Fruit fly (Drosophila melanogaster) whole organism, embryonic: ENCODE data around the gene CG45545.

Source experiments
- Ada2b ChIP-seq: fragments of 200-800 bp; sonication (Bioruptor generic); IDR thresholded peaks from 2 replicates; pipeline ENCODE4 v1.3.6; 2022; ENCODE audit warnings: missing biosample characterization, missing genetic modification characterization
- Atf6 ChIP-seq: fragments of 200-800 bp; sonication (Bioruptor generic); IDR thresholded peaks from 2 replicates; pipeline ENCODE4 v1.3.6; 2022; ENCODE audit warnings: missing biosample characterization, missing genetic modification characterization
- CG12071 ChIP-seq: fragments of 200-800 bp; sonication (Bioruptor generic); optimal IDR thresholded peaks from 3 replicates; lab custom pipeline; 2018; ENCODE audit warnings: missing biosample characterization, mild to moderate bottlenecking, missing genetic modification characterization
- CG12659 ChIP-seq: fragments of 200-800 bp; sonication (Bioruptor generic); optimal IDR thresholded peaks from 3 replicates; lab custom pipeline; 2017; ENCODE audit warnings: mild to moderate bottlenecking, missing biosample characterization, missing genetic modification reagents, missing genetic modification characterization
- CG13424 ChIP-seq: fragments of 200-800 bp; sonication (Bioruptor generic); optimal IDR thresholded peaks from 2 replicates; lab custom pipeline; 2019; ENCODE audit warnings: missing biosample characterization, mild to moderate bottlenecking, missing genetic modification characterization, moderate library complexity
- CG15514 ChIP-seq: fragments of 200-800 bp; sonication (Bioruptor generic); optimal IDR thresholded peaks from 3 replicates; lab custom pipeline; 2017; ENCODE audit warnings: missing biosample characterization, missing genetic modification characterization, mild to moderate bottlenecking, moderate library complexity, missing genetic modification reagents
- CG18599 ChIP-seq: fragments of 200-800 bp; sonication (Bioruptor generic); optimal IDR thresholded peaks from 3 replicates; lab custom pipeline; 2017; ENCODE audit warnings: missing biosample characterization, missing genetic modification characterization, mild to moderate bottlenecking, moderate library complexity, missing genetic modification reagents
- CG2129 ChIP-seq: fragments of 200-800 bp; sonication (Bioruptor generic); IDR thresholded peaks from 2 replicates; pipeline ENCODE4 v1.3.6; 2022; ENCODE audit warnings: missing biosample characterization, missing genetic modification characterization; ENCODE audit not compliant: partially characterized antibody
- CG33557 ChIP-seq: fragments of 200-800 bp; sonication (Bioruptor generic); optimal IDR thresholded peaks from 2 replicates; lab custom pipeline; 2019; ENCODE audit warnings: missing biosample characterization, mild to moderate bottlenecking, missing genetic modification characterization, moderate library complexity
- CG34376 ChIP-seq: fragments of 200-800 bp; sonication (Bioruptor generic); optimal IDR thresholded peaks from 2 replicates; lab custom pipeline; 2018; ENCODE audit warnings: missing biosample characterization, mild to moderate bottlenecking, missing genetic modification characterization
- CG3847 ChIP-seq: fragments of 200-800 bp; sonication (Bioruptor generic); IDR thresholded peaks from 2 replicates; pipeline ENCODE4 v1.3.6; 2022; ENCODE audit warnings: missing biosample characterization, missing genetic modification characterization
- CG6765 ChIP-seq: fragments of 200-800 bp; sonication (Bioruptor generic); optimal IDR thresholded peaks from 3 replicates; lab custom pipeline; 2017; ENCODE audit warnings: missing biosample characterization, mild to moderate bottlenecking, missing genetic modification characterization
- CrebB ChIP-seq: fragments of 200-800 bp; sonication (Bioruptor generic); optimal IDR thresholded peaks from 3 replicates; lab custom pipeline; 2018; ENCODE audit warnings: missing biosample characterization, mild to moderate bottlenecking, missing genetic modification characterization
- D ChIP-seq, 2 experiments: fragments of 200-800 bp in 1 of 2; fragments of >200 bp in 1 of 2; sonication (Bioruptor generic) in 1 of 2; optimal IDR thresholded peaks; 2 replicates in 1 of 2; 3 replicates in 1 of 2; lab custom pipeline; 2017; ENCODE audit warnings: mild to moderate bottlenecking in 1 of 2, missing biosample characterization in 1 of 2, missing genetic modification characterization in 1 of 2, missing genetic modification reagents in 1 of 2
- E2f1 ChIP-seq: fragments of 200-800 bp; sonication (Bioruptor generic); IDR thresholded peaks from 2 replicates; pipeline ENCODE4 v1.3.6; 2022; ENCODE audit warnings: missing biosample characterization, missing genetic modification characterization
- ERR ChIP-seq: fragments of 200-800 bp; sonication (Bioruptor generic); optimal IDR thresholded peaks from 2 replicates; lab custom pipeline; 2016; ENCODE audit warnings: missing biosample characterization, missing genetic modification characterization
- Kr ChIP-seq: fragments of 200-800 bp; sonication (Bioruptor generic); optimal IDR thresholded peaks from 2 replicates; lab custom pipeline; 2017; ENCODE audit warnings: missing biosample characterization, mild to moderate bottlenecking, missing genetic modification characterization
- MESR4 ChIP-seq: fragments of 200-800 bp; sonication (Bioruptor generic); optimal IDR thresholded peaks from 2 replicates; lab custom pipeline; 2018; ENCODE audit warnings: missing biosample characterization, mild to moderate bottlenecking, missing genetic modification characterization, moderate library complexity
- Mad ChIP-seq: fragments of 200-800 bp; sonication (Bioruptor generic); optimal IDR thresholded peaks from 2 replicates; lab custom pipeline; 2016; ENCODE audit warnings: missing biosample characterization, missing genetic modification characterization
- Max ChIP-seq: fragments of 200-800 bp; sonication (Bioruptor generic); optimal IDR thresholded peaks from 2 replicates; lab custom pipeline; 2016; ENCODE audit warnings: missing biosample characterization, mild to moderate bottlenecking, missing genetic modification characterization
- Med ChIP-seq: fragments of 200-800 bp; sonication (Bioruptor generic); peaks from one replicate; lab custom pipeline; 2016; ENCODE audit warnings: missing biosample characterization, missing genetic modification characterization, mild to moderate bottlenecking, inconsistent platforms, moderate library complexity
- Poxn ChIP-seq: fragments of 200-800 bp; sonication (Bioruptor generic); IDR thresholded peaks from 2 replicates; pipeline ENCODE4 v1.3.6; 2022; ENCODE audit warnings: missing biosample characterization, missing genetic modification characterization
- Rfx ChIP-seq: fragments of 200-800 bp; sonication (Bioruptor generic); IDR thresholded peaks from 2 replicates; pipeline ENCODE4 v1.3.6; 2022; ENCODE audit warnings: missing biosample characterization, missing genetic modification characterization
- Sin3A ChIP-seq: fragments of >200 bp; optimal IDR thresholded peaks from 2 replicates; lab custom pipeline; 2018
- ab ChIP-seq: fragments of 200-800 bp; sonication (Bioruptor generic); optimal IDR thresholded peaks from 2 replicates; lab custom pipeline; 2016; ENCODE audit warnings: missing biosample characterization, missing genetic modification characterization
- az2 ChIP-seq: fragments of 200-800 bp; sonication (Bioruptor generic); optimal IDR thresholded peaks from 3 replicates; lab custom pipeline; 2016; ENCODE audit warnings: missing biosample characterization, missing genetic modification characterization
- bowl ChIP-seq: fragments of 200-800 bp; sonication (Bioruptor generic); IDR thresholded peaks from 2 replicates; pipeline ENCODE4 v1.3.6; 2022; ENCODE audit warnings: missing biosample characterization, missing genetic modification characterization
- cas ChIP-seq: fragments of 200-800 bp; sonication (Bioruptor generic); IDR thresholded peaks from 2 replicates; pipeline ENCODE4 v1.3.6; 2022; ENCODE audit warnings: missing biosample characterization, missing genetic modification characterization
- cato ChIP-seq: fragments of 200-800 bp; sonication (Bioruptor generic); optimal IDR thresholded peaks from 2 replicates; lab custom pipeline; 2016; ENCODE audit warnings: missing biosample characterization, missing genetic modification characterization, borderline replicate concordance
- cwo ChIP-seq: fragments of 200-800 bp; sonication (Bioruptor generic); optimal IDR thresholded peaks from 3 replicates; lab custom pipeline; 2017; ENCODE audit warnings: missing biosample characterization, missing genetic modification characterization, mild to moderate bottlenecking, moderate library complexity, missing genetic modification reagents
- gt ChIP-seq: fragments of 200-800 bp; sonication (Bioruptor generic); IDR thresholded peaks from 2 replicates; pipeline ENCODE4 v1.3.6; 2022; ENCODE audit warnings: missing biosample characterization, missing genetic modification characterization
- h ChIP-seq: fragments of >200 bp; optimal IDR thresholded peaks from 2 replicates; lab custom pipeline; 2017
- hkb ChIP-seq, 2 experiments: fragments of 200-800 bp in 1 of 2; fragments of >200 bp in 1 of 2; sonication (Bioruptor generic) in 1 of 2; IDR thresholded peaks in 1 of 2; optimal IDR thresholded peaks in 1 of 2; 2 replicates each; pipeline versions ENCODE4 v1.3.6 to Lab custom; 2017 to 2022; ENCODE audit warnings: missing biosample characterization in 1 of 2, missing genetic modification characterization in 1 of 2
- hth ChIP-seq: fragments of >200 bp; optimal IDR thresholded peaks from 2 replicates; lab custom pipeline; 2017; ENCODE audit warnings: inconsistent platforms
- klu ChIP-seq: fragments of 200-800 bp; sonication (Bioruptor generic); IDR thresholded peaks from 2 replicates; pipeline ENCODE4 v1.3.6; 2022; ENCODE audit warnings: missing biosample characterization, missing genetic modification characterization
- lola ChIP-seq, 3 experiments: fragments of >200 bp in 2 of 3; fragments of 200-800 bp in 1 of 3; sonication (Bioruptor generic) in 1 of 3; optimal IDR thresholded peaks; 2 replicates each; lab custom pipeline; 2017 to 2019; ENCODE audit warnings: missing biosample characterization in 3 of 3, missing genetic modification characterization in 3 of 3, mild to moderate bottlenecking in 1 of 3, moderate library complexity in 1 of 3
- oc ChIP-seq: fragments of 200-800 bp; sonication (Bioruptor generic); optimal IDR thresholded peaks from 2 replicates; lab custom pipeline; 2018; ENCODE audit warnings: missing biosample characterization, mild to moderate bottlenecking, missing genetic modification characterization, moderate library complexity
- pan ChIP-seq, 4 experiments: fragments of >200 bp in 3 of 4; fragments of 200-800 bp in 1 of 4; sonication (Bioruptor generic) in 1 of 4; optimal IDR thresholded peaks in 3 of 4; IDR thresholded peaks in 1 of 4; 2 replicates each; pipeline versions ENCODE4 v1.3.6 to Lab custom; 2017 to 2022; ENCODE audit warnings: missing biosample characterization in 2 of 4, missing genetic modification characterization in 2 of 4, mixed read lengths in 1 of 4
- pnt ChIP-seq: fragments of 200-800 bp; sonication (Bioruptor generic); optimal IDR thresholded peaks from 3 replicates; lab custom pipeline; 2016; ENCODE audit warnings: missing biosample characterization, missing genetic modification characterization
- pros ChIP-seq: fragments of 200-800 bp; sonication (Bioruptor generic); optimal IDR thresholded peaks from 3 replicates; lab custom pipeline; 2019; ENCODE audit warnings: missing biosample characterization, mild to moderate bottlenecking, missing genetic modification characterization, moderate library complexity
- ranshi ChIP-seq: fragments of 200-800 bp; sonication (Bioruptor generic); IDR thresholded peaks from 2 replicates; pipeline ENCODE4 v1.3.6; 2022; ENCODE audit warnings: missing biosample characterization, missing genetic modification characterization
- salm ChIP-seq: fragments of 200-800 bp; sonication (Bioruptor generic); optimal IDR thresholded peaks from 2 replicates; lab custom pipeline; 2018; ENCODE audit warnings: missing biosample characterization, mild to moderate bottlenecking, missing genetic modification characterization
- schlank ChIP-seq: fragments of 200-800 bp; sonication (Bioruptor generic); optimal IDR thresholded peaks from 2 replicates; lab custom pipeline; 2018; ENCODE audit warnings: missing biosample characterization, mild to moderate bottlenecking, missing genetic modification characterization
- sens ChIP-seq: fragments of 200-800 bp; sonication (Bioruptor generic); peaks from one replicate; lab custom pipeline; 2016; ENCODE audit warnings: missing biosample characterization, missing genetic modification characterization
- sim ChIP-seq: fragments of 200-800 bp; sonication (Bioruptor generic); IDR thresholded peaks from 2 replicates; pipeline ENCODE4 v1.3.6; 2022; ENCODE audit warnings: missing biosample characterization, missing genetic modification characterization
- slou ChIP-seq: fragments of 200-800 bp; sonication (Bioruptor generic); optimal IDR thresholded peaks from 3 replicates; lab custom pipeline; 2016; ENCODE audit warnings: missing biosample characterization, missing genetic modification characterization
- sqz ChIP-seq: fragments of 200-800 bp; sonication (Bioruptor generic); optimal IDR thresholded peaks from 3 replicates; lab custom pipeline; 2018; ENCODE audit warnings: missing biosample characterization, mild to moderate bottlenecking, missing genetic modification characterization
- usp ChIP-seq: fragments of >200 bp; optimal IDR thresholded peaks from 2 replicates; lab custom pipeline; 2017; ENCODE audit warnings: missing biosample characterization, missing genetic modification characterization
- wek ChIP-seq: fragments of 200-800 bp; sonication (Bioruptor generic); optimal IDR thresholded peaks from 3 replicates; lab custom pipeline; 2018; ENCODE audit warnings: missing biosample characterization, mild to moderate bottlenecking, missing genetic modification characterization, moderate library complexity

Gene CG45545

dm6 chr3R:7506314-7506988 is 45.4 kb upstream of the CG45545 start (continued):
- TF ChIP-seq Max (GFP tag; lab: Kevin White, UChicago) (peak; percentile 82), hth (lab: Kevin White, UChicago) (no peak), sens (GFP tag; lab: Kevin White, UChicago) (peak; percentile 92), CG12659 (peak; percentile 86), az2 (GFP tag; lab: Kevin White, UChicago) (peak; percentile 65), CG34376 (GFP tag; lab: Kevin White, UChicago) (peak; percentile 60), Ada2b (peak; percentile 82), CG33557 (no peak), cwo (GFP tag; lab: Kevin White, UChicago) (peak; percentile 98), CrebB (tag; lab: Kevin White, UChicago) (peak; percentile 81), Med (GFP tag; lab: Kevin White, UChicago) (peak; percentile 99), D (optimal IDR thresholded peaks at IDR 0.05; lab: Kevin White, UChicago) (no peak), D (GFP tag; optimal IDR thresholded peaks at IDR 0.05; lab: Kevin White, UChicago) (no peak), cas (peak; percentile 76), Mad (GFP tag; lab: Kevin White, UChicago) (peak; percentile 79), MESR4 (GFP tag; lab: Kevin White, UChicago) (no peak), ranshi (GFP tag; lab: Robert Waterston, UW) (peak; percentile 78), Kr (no peak), Poxn (GFP tag; lab: Robert Waterston, UW) (peak; percentile 81), pan (optimal IDR thresholded peaks at IDR 0.05; lab: Kevin White, UChicago) (no peak), pan (GFP tag; optimal IDR thresholded peaks at IDR 0.05 in 1 of 2, IDR thresholded peaks at IDR 0.05 in 1 of 2) (peak in 1 of 2 experiments; percentile 83), CG12071 (peak; percentile 79), slou (GFP tag; lab: Kevin White, UChicago) (peak; percentile 44), hkb (optimal IDR thresholded peaks at IDR 0.05; lab: Kevin White, UChicago) (no peak), hkb (GFP tag; IDR thresholded peaks at IDR 0.05; lab: Robert Waterston, UW) (peak; percentile 64), ERR (peak; percentile 94), ab (GFP tag; lab: Kevin White, UChicago) (peak; percentile 78), Sin3A (lab: Kevin White, UChicago) (no peak), usp (GFP tag; lab: Kevin White, UChicago) (no peak), Atf6 (peak; percentile 94), klu (GFP tag; lab: Robert Waterston, UW) (peak; percentile 70; the same call in 1 of the 2 replicates), schlank (tag; lab: Kevin White, UChicago) (peak; percentile 82), E2f1 (peak; percentile 69), salm (tag; lab: Kevin White, UChicago) (no peak), Rfx (peak; percentile 96), sim (GFP tag; lab: Robert Waterston, UW) (no peak), lola (GFP tag; optimal IDR thresholded peaks at IDR 0.05; lab: Kevin White, UChicago) (no peak), pros (no peak), wek (no peak), gt (no peak), cato (GFP tag; lab: Kevin White, UChicago) (peak; percentile 46), CG6765 (GFP tag; lab: Kevin White, UChicago) (peak; percentile 59), oc (no peak), CG2129 (GFP tag; lab: Robert Waterston, UW) (no peak), sqz (GFP tag; lab: Kevin White, UChicago) (no peak), CG15514 (GFP tag; lab: Kevin White, UChicago) (peak; percentile 86), pnt (GFP tag; lab: Kevin White, UChicago) (peak; percentile 74), CG3847 (peak; percentile 93), CG18599 (GFP tag; lab: Kevin White, UChicago) (peak; percentile 95), bowl (GFP tag; lab: Robert Waterston, UW) (0 out of 2 replicates have a peak, but pooled peaks have one; percentile 49), h (no peak), CG13424 (tag; lab: Kevin White, UChicago) (peak; percentile 67)
